Worm (Caenorhabditis elegans): ENCODE data around the gene mtl-2.

The mtl-2 gene

ce11 chrV:14014395-14014794 lies 4.1 kb downstream of the mtl-2 start, which contains the start of gene end-3:
Gene end-3, plus strand, starts transcription at chrV:14014695.
- TF ChIP-seq aly-1 (tag; optimal IDR thresholded peaks at IDR 0.05) (no peak), ets-7 (tag; optimal IDR thresholded peaks at IDR 0.05) (no peak), sea-1 (GFP tag; conservative IDR thresholded peaks at IDR 0.05) (no peak), flt-1 (GFP tag; IDR thresholded peaks at IDR 0.05) (no peak), tbx-11 (GFP tag; IDR thresholded peaks at IDR 0.05) (no peak)

ce11 chrV:14013638-14014037 lies 4.8 kb downstream of the mtl-2 start:
- TF ChIP-seq hnd-1 (tag; optimal IDR thresholded peaks at IDR 0.05) = no peak
- TF ChIP-seq scrt-1 (GFP tag; IDR thresholded peaks at IDR 0.05) = no peak
- no peak for TF ChIP-seq ceh-36 (tag; optimal IDR thresholded peaks at IDR 0.05)
- no peak for TF ChIP-seq F13C5.2 (tag; optimal IDR thresholded peaks at IDR 0.05)
- TF ChIP-seq flt-1 (GFP tag; IDR thresholded peaks at IDR 0.05) = no peak
- TF ChIP-seq tbx-37 (GFP tag; conservative IDR thresholded peaks at IDR 0.05) = no peak
- TF ChIP-seq hmg-4 (GFP tag; optimal IDR thresholded peaks at IDR 0.05) = no peak
- TF ChIP-seq hmbx-1 (tag; optimal IDR thresholded peaks at IDR 0.05) = no peak
- no peak for TF ChIP-seq ceh-13 (GFP tag; optimal IDR thresholded peaks at IDR 0.05)
- no peak for TF ChIP-seq ama-1 (optimal IDR thresholded peaks at IDR 0.05)
- TF ChIP-seq sea-1 (GFP tag; conservative IDR thresholded peaks at IDR 0.05) = no peak
- TF ChIP-seq pes-1 (GFP tag; IDR thresholded peaks at IDR 0.05) = no peak
- no peak for TF ChIP-seq aly-1 (tag; optimal IDR thresholded peaks at IDR 0.05)
- TF ChIP-seq ets-7 (tag; optimal IDR thresholded peaks at IDR 0.05) = no peak
- TF ChIP-seq tra-4 (tag; optimal IDR thresholded peaks at IDR 0.05) = no peak
- TF ChIP-seq tbx-11 (GFP tag; IDR thresholded peaks at IDR 0.05) = no peak
- no peak for TF ChIP-seq B0310.2 (tag; optimal IDR thresholded peaks at IDR 0.05)

ce11 chrV:14012002-14012554 lies 6.4 kb downstream of the mtl-2 start, which contains the start of the genes ddx-17 and aip-1:
Gene ddx-17, minus strand, starts transcription at chrV:14012052.
Gene aip-1, plus strand, starts transcription at chrV:14012333.
- TF ChIP-seq ama-1 (optimal IDR thresholded peaks at IDR 0.05) (peak; percentile 18), ceh-13 (GFP tag; optimal IDR thresholded peaks at IDR 0.05) (no peak), F13C5.2 (tag; optimal IDR thresholded peaks at IDR 0.05) (peak; percentile 42), hmbx-1 (tag; optimal IDR thresholded peaks at IDR 0.05) (no peak)

ce11 chrV:14011427-14011826 lies 7.0 kb downstream of the mtl-2 start:
- TF ChIP-seq ceh-36 (tag; optimal IDR thresholded peaks at IDR 0.05) (no peak), tbx-11 (GFP tag; IDR thresholded peaks at IDR 0.05) (no peak), scrt-1 (GFP tag; IDR thresholded peaks at IDR 0.05) (peak; percentile 38; the same call in 1 of the 2 replicates)

ce11 chrV:14010021-14010420 lies 8.5 kb downstream of the mtl-2 start:
- TF ChIP-seq hmbx-1 (tag; optimal IDR thresholded peaks at IDR 0.05) (no peak), hmg-4 (GFP tag; optimal IDR thresholded peaks at IDR 0.05) (no peak), aly-1 (tag; optimal IDR thresholded peaks at IDR 0.05) (no peak), pes-1 (GFP tag; IDR thresholded peaks at IDR 0.05) (no peak), ets-7 (tag; optimal IDR thresholded peaks at IDR 0.05) (no peak), tra-4 (tag; optimal IDR thresholded peaks at IDR 0.05) (no peak), sea-1 (GFP tag; conservative IDR thresholded peaks at IDR 0.05) (no peak), F13C5.2 (tag; optimal IDR thresholded peaks at IDR 0.05) (no peak)

ce11 chrV:14008353-14008859 lies 10.1 kb downstream of the mtl-2 start:
- no peak for TF ChIP-seq hmbx-1 (tag; optimal IDR thresholded peaks at IDR 0.05)
- TF ChIP-seq ama-1 (optimal IDR thresholded peaks at IDR 0.05) = peak; percentile 35
- no peak for TF ChIP-seq ets-7 (tag; optimal IDR thresholded peaks at IDR 0.05)
- no peak for TF ChIP-seq scrt-1 (GFP tag; IDR thresholded peaks at IDR 0.05)

- TF ChIP-seq aly-1 (tag; optimal IDR thresholded peaks at IDR 0.05) (no peak), hnd-1 (tag; optimal IDR thresholded peaks at IDR 0.05) (no peak), ets-7 (tag; optimal IDR thresholded peaks at IDR 0.05) (no peak), F13C5.2 (tag; optimal IDR thresholded peaks at IDR 0.05) (no peak), sea-1 (GFP tag; conservative IDR thresholded peaks at IDR 0.05) (no peak), hmg-4 (GFP tag; optimal IDR thresholded peaks at IDR 0.05) (no peak), scrt-1 (GFP tag; IDR thresholded peaks at IDR 0.05) (no peak), ceh-13 (GFP tag; optimal IDR thresholded peaks at IDR 0.05) (no peak), tra-4 (tag; optimal IDR thresholded peaks at IDR 0.05) (no peak), pes-1 (GFP tag; IDR thresholded peaks at IDR 0.05) (no peak), flt-1 (GFP tag; IDR thresholded peaks at IDR 0.05) (no peak), hmbx-1 (tag; optimal IDR thresholded peaks at IDR 0.05) (no peak), B0310.2 (tag; optimal IDR thresholded peaks at IDR 0.05) (no peak), ama-1 (optimal IDR thresholded peaks at IDR 0.05) (no peak), tbx-11 (GFP tag; IDR thresholded peaks at IDR 0.05) (no peak), ceh-36 (tag; optimal IDR thresholded peaks at IDR 0.05) (no peak), tbx-37 (GFP tag; conservative IDR thresholded peaks at IDR 0.05) (no peak)
These were observed 11.7 kb downstream of the mtl-2 start for ce11 chrV:14006819-14007218.

- peak; percentile 29; the same call in 1 of the 2 replicates for TF ChIP-seq tbx-11 (GFP tag; IDR thresholded peaks at IDR 0.05)
- no peak for TF ChIP-seq ceh-13 (GFP tag; optimal IDR thresholded peaks at IDR 0.05)
These were observed 12.7 kb downstream of the mtl-2 start, which contains the start of gene ric-7 for ce11 chrV:14005812-14006211. Gene ric-7, minus strand, starts transcription at chrV:14005912.

- TF ChIP-seq B0310.2 (tag; optimal IDR thresholded peaks at IDR 0.05) = no peak
- TF ChIP-seq tbx-11 (GFP tag; IDR thresholded peaks at IDR 0.05) = no peak
- no peak for TF ChIP-seq hmg-4 (GFP tag; optimal IDR thresholded peaks at IDR 0.05)
- TF ChIP-seq hmbx-1 (tag; optimal IDR thresholded peaks at IDR 0.05) = no peak
- TF ChIP-seq F13C5.2 (tag; optimal IDR thresholded peaks at IDR 0.05) = no peak
- TF ChIP-seq hnd-1 (tag; optimal IDR thresholded peaks at IDR 0.05) = no peak
- no peak for TF ChIP-seq flt-1 (GFP tag; IDR thresholded peaks at IDR 0.05)
- TF ChIP-seq ceh-13 (GFP tag; optimal IDR thresholded peaks at IDR 0.05) = no peak
- TF ChIP-seq ceh-36 (tag; optimal IDR thresholded peaks at IDR 0.05) = no peak
- no peak for TF ChIP-seq tbx-37 (GFP tag; conservative IDR thresholded peaks at IDR 0.05)
- TF ChIP-seq pes-1 (GFP tag; IDR thresholded peaks at IDR 0.05) = no peak
These were observed 14.1 kb downstream of the mtl-2 start for ce11 chrV:14004342-14004741.

All from whole organism, early embryonic.